Worm (Caenorhabditis elegans) whole organism, L1 larva: ENCODE results near the gene memb-2.
A peak's percentile ranks its signal among the peaks of the same experiment; 100 is the strongest.
"Not testable (repeated sequence)": the region's sequence is repeated elsewhere in the genome, so short reads cannot be mapped to it uniquely, and the experiment has no call there.

Experiments
- C16A3.4 ChIP-seq: fragments of 150-350 bp; optimal IDR thresholded peaks from 2 replicates; lab custom pipeline; 2014; ENCODE audit warnings: missing biosample characterization, missing genetic modification characterization
- Y116A8C.19 ChIP-seq: sonication (generic microtip); optimal IDR thresholded peaks from 2 replicates; lab custom pipeline; 2016; ENCODE audit warnings: missing compliant biosample characterization, missing genetic modification characterization, borderline replicate concordance
- alr-1 ChIP-seq: fragments of 200-800 bp; sonication (Bioruptor generic); optimal IDR thresholded peaks from 2 replicates; lab custom pipeline; 2018; ENCODE audit warnings: borderline replicate concordance, mild to moderate bottlenecking, missing genetic modification characterization, missing compliant biosample characterization
- ama-1 ChIP-seq: fragments of 150-350 bp; optimal IDR thresholded peaks from 2 replicates; lab custom pipeline; 2014
- ceh-63 ChIP-seq: fragments of 200-800 bp; sonication (Bioruptor generic); optimal IDR thresholded peaks from 2 replicates; lab custom pipeline; 2018; ENCODE audit warnings: mild to moderate bottlenecking, missing genetic modification characterization, missing compliant biosample characterization
- dpl-1 ChIP-seq, 3 experiments: fragments of 150-350 bp in 2 of 3; sonication (generic microtip) in 1 of 3; optimal IDR thresholded peaks; 2 replicates each; lab custom pipeline; 2014 to 2017; ENCODE audit warnings: missing biosample characterization in 3 of 3, missing genetic modification characterization in 3 of 3, missing genetic modification reagents in 3 of 3
- efl-1 ChIP-seq, 4 experiments: fragments of 150-350 bp; optimal IDR thresholded peaks in 3 of 4; peaks in 1 of 4; 1 replicate in 1 of 4; 2 replicates in 3 of 4; lab custom pipeline; 2014; ENCODE audit warnings: missing biosample characterization in 2 of 4, missing genetic modification characterization in 2 of 4, missing genetic modification reagents in 2 of 4
- egl-27 ChIP-seq, 2 experiments: fragments of 150-350 bp in 1 of 2; sonication (generic microtip); optimal IDR thresholded peaks; 3 replicates each; lab custom pipeline; 2017 to 2018; ENCODE audit warnings: missing biosample characterization in 2 of 2, missing genetic modification characterization in 2 of 2, missing genetic modification reagents in 2 of 2
- elt-2 ChIP-seq: sonication (generic microtip); optimal IDR thresholded peaks from 2 replicates; lab custom pipeline; 2016; ENCODE audit warnings: missing genetic modification characterization, mild to moderate bottlenecking, inconsistent platforms, missing compliant biosample characterization, missing genetic modification reagents
- ets-5 ChIP-seq: fragments of 200-800 bp; sonication (Bioruptor generic); IDR thresholded peaks from 2 replicates; pipeline ENCODE4 v1.3.6; 2022; ENCODE audit warnings: missing genetic modification characterization, missing compliant biosample characterization
- fkh-8 ChIP-seq: sonication (generic microtip); optimal IDR thresholded peaks from 2 replicates; lab custom pipeline; 2016; ENCODE audit warnings: mild to moderate bottlenecking, missing genetic modification characterization, missing compliant biosample characterization
- grh-1 ChIP-seq: fragments of 200-800 bp; sonication (Bioruptor generic); IDR thresholded peaks from 2 replicates; pipeline ENCODE4 v1.3.6; 2022; ENCODE audit warnings: missing genetic modification reagents, missing genetic modification characterization, missing compliant biosample characterization
- hlh-17 ChIP-seq: fragments of 200-800 bp; sonication (Bioruptor generic); optimal IDR thresholded peaks from 2 replicates; lab custom pipeline; 2018; ENCODE audit warnings: missing genetic modification characterization, mild to moderate bottlenecking, missing compliant biosample characterization, moderate library complexity, borderline replicate concordance
- hlh-4 ChIP-seq: sonication (generic microtip); optimal IDR thresholded peaks from 2 replicates; lab custom pipeline; 2016; ENCODE audit warnings: mild to moderate bottlenecking, missing genetic modification characterization, missing compliant biosample characterization
- isw-1 ChIP-seq: fragments of 200-800 bp; sonication (Bioruptor generic); IDR thresholded peaks from 2 replicates; pipeline ENCODE4 v1.3.6; 2022; ENCODE audit warnings: missing genetic modification characterization, missing compliant biosample characterization
- jun-1 ChIP-seq: fragments of 150-350 bp; optimal IDR thresholded peaks from 2 replicates; lab custom pipeline; 2014; ENCODE audit warnings: missing biosample characterization, missing genetic modification reagents, missing genetic modification characterization
- lin-14 ChIP-seq: fragments of 200-800 bp; sonication (Bioruptor generic); optimal IDR thresholded peaks from 2 replicates; lab custom pipeline; 2018; ENCODE audit warnings: mild to moderate bottlenecking, missing genetic modification characterization, moderate library complexity, missing compliant biosample characterization
- lin-15B ChIP-seq: fragments of 150-350 bp; sonication (generic microtip); optimal IDR thresholded peaks from 3 replicates; lab custom pipeline; 2014; ENCODE audit warnings: missing biosample characterization, missing genetic modification characterization
- lsy-2 ChIP-seq, 2 experiments: fragments of 150-350 bp; optimal IDR thresholded peaks; 2 replicates each; lab custom pipeline; 2014; ENCODE audit warnings: missing biosample characterization in 2 of 2, missing genetic modification characterization in 2 of 2
- nhr-19 ChIP-seq: fragments of 200-800 bp; sonication (Bioruptor generic); conservative IDR thresholded peaks from 2 replicates; pipeline ENCODE4 v1.3.6; 2022; ENCODE audit warnings: missing genetic modification characterization, missing compliant biosample characterization
- nhr-28 ChIP-seq: fragments of 150-350 bp; optimal IDR thresholded peaks from 2 replicates; lab custom pipeline; 2014; ENCODE audit warnings: missing biosample characterization, missing genetic modification characterization
- nhr-47 ChIP-seq: sonication (generic microtip); optimal IDR thresholded peaks from 2 replicates; lab custom pipeline; 2016; ENCODE audit warnings: mild to moderate bottlenecking, missing genetic modification characterization, moderate library complexity, missing compliant biosample characterization
- nhr-71 ChIP-seq: sonication (generic microtip); optimal IDR thresholded peaks from 2 replicates; lab custom pipeline; 2016; ENCODE audit warnings: mild to moderate bottlenecking, missing genetic modification characterization, moderate library complexity, missing compliant biosample characterization
- nhr-76 ChIP-seq: sonication (generic microtip); optimal IDR thresholded peaks from 2 replicates; lab custom pipeline; 2017; ENCODE audit warnings: missing biosample characterization, missing genetic modification characterization
- nhr-84 ChIP-seq: sonication (generic microtip); optimal IDR thresholded peaks from 2 replicates; lab custom pipeline; 2017; ENCODE audit warnings: missing biosample characterization, missing genetic modification characterization
- nhr-85 ChIP-seq: sonication (generic microtip); peaks from one replicate; lab custom pipeline; 2016; ENCODE audit warnings: missing genetic modification characterization, inconsistent platforms, missing compliant biosample characterization
- pag-3 ChIP-seq: sonication (generic microtip); optimal IDR thresholded peaks from 2 replicates; lab custom pipeline; 2017; ENCODE audit warnings: missing genetic modification characterization, mild to moderate bottlenecking, missing compliant biosample characterization, antibody characterized with exemption, borderline replicate concordance; ENCODE audit not compliant: insufficient read depth
- pax-3 ChIP-seq: fragments of 200-800 bp; sonication (Bioruptor generic); optimal IDR thresholded peaks from 2 replicates; lab custom pipeline; 2018; ENCODE audit warnings: mild to moderate bottlenecking, missing genetic modification characterization, moderate library complexity, missing compliant biosample characterization
- snu-23 ChIP-seq: sonication (generic microtip); optimal IDR thresholded peaks from 2 replicates; lab custom pipeline; 2016; ENCODE audit warnings: missing genetic modification characterization, missing compliant biosample characterization
- tlp-1 ChIP-seq: fragments of 150-350 bp; optimal IDR thresholded peaks from 2 replicates; lab custom pipeline; 2014; ENCODE audit warnings: missing biosample characterization, missing genetic modification characterization
- unc-98 ChIP-seq: fragments of 200-800 bp; sonication (Bioruptor generic); IDR thresholded peaks from 2 replicates; pipeline ENCODE4 v1.3.6; 2022; ENCODE audit warnings: missing genetic modification characterization, missing compliant biosample characterization
- zag-1 ChIP-seq: fragments of 150-350 bp; optimal IDR thresholded peaks from 2 replicates; lab custom pipeline; 2014; ENCODE audit warnings: missing biosample characterization, missing genetic modification characterization

memb-2 gene

DNA sequence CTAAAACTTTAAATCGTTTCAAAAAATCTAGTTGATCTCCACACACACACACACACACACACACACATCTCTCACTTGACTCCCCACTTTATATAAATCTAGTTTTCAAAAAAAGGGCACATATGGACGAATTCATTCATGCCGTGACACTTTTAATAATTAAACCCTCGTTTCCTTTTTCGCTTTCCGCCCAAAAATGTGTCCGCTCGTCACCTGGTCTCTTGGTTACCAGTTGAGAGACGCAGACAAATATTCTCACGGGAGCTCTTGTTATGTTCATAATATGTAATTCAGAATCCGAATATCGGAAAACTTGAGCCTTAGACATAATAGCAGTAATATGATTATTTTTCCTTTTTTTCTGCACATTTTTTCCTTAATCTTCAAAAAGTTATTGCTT, 32.0 kb upstream of the memb-2 start:
- peak; percentile 8 for TF ChIP-seq snu-23
- no peak for TF ChIP-seq zag-1
- TF ChIP-seq nhr-28: no peak
- TF ChIP-seq nhr-85 (tag; lab: Kevin White, UChicago): peak; percentile 47
- TF ChIP-seq fkh-8 (tag; lab: Kevin White, UChicago): peak; percentile 78
- peak; percentile 12 for TF ChIP-seq nhr-71 (tag; lab: Kevin White, UChicago)
- TF ChIP-seq lsy-2 (tag; optimal IDR thresholded peaks at IDR 0.05; lab: Kevin White, UChicago): peak in 1 of 2 experiments; percentile 15
- TF ChIP-seq lin-14 (GFP tag; lab: Kevin White, UChicago): peak; percentile 62

DNA sequence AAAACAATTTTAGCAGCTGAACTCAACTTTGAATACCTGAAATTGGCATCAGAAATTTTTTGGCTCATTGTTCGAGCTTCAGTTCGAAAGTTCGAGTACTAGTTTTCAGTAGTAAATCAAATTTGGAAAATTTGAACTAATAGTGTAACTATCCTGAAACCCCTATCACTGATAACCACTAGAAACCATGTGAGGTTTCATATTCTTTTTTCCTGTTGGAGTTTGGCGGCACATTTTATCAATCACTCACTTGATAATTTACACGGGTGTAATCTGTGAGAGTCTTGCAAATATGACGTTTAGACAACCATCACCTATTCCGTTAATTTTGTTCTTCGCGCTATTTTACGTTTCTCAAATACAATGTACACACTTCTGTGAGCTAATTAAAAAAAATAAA, 27.4 kb upstream of the memb-2 start, which contains the start of gene C14C11.4:
Gene C14C11.4, plus strand, starts transcription at position 252 of the 400 bp plus-strand sequence.
- TF ChIP-seq efl-1 (optimal IDR thresholded peaks at IDR 0.05; lab: Kevin White, UChicago) (no peak), efl-1 (GFP tag; optimal IDR thresholded peaks at IDR 0.05 in 1 of 2; lab: Kevin White, UChicago) (peak in 1 of 2 experiments; percentile 67), hlh-4 (tag; lab: Kevin White, UChicago) (no peak), elt-2 (tag; lab: Kevin White, UChicago) (peak; percentile 53)
- TF ChIP-seq, all 84 proteins: peak for 2

DNA sequence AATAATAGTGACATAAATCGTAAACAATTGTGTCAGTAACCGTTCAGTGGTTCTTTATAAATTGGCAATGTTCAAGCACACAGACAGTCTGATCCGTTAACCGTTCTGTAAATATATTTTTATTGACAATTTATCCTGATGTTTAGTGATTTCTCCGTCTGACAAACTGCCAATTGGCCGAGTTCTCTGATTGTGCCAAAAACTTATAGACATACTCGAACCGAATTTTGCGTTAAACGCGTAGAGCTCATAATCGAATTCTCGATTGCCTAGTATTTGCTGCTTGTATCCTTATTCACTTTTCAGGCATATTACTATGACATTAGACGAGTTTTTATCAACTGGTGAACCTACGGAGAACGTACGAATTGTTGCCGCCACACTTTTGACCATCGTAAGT, 24.2 kb upstream of the memb-2 start, which contains the start of gene srx-117:
Gene srx-117, plus strand, starts transcription at position 301 of the 400 bp plus-strand sequence.
- TF ChIP-seq tlp-1 (tag; lab: Kevin White, UChicago) (no peak), C16A3.4 (tag; lab: Kevin White, UChicago) (no peak), nhr-19 (GFP tag; lab: Robert Waterston, UW) (no peak), alr-1 (no peak)

DNA sequence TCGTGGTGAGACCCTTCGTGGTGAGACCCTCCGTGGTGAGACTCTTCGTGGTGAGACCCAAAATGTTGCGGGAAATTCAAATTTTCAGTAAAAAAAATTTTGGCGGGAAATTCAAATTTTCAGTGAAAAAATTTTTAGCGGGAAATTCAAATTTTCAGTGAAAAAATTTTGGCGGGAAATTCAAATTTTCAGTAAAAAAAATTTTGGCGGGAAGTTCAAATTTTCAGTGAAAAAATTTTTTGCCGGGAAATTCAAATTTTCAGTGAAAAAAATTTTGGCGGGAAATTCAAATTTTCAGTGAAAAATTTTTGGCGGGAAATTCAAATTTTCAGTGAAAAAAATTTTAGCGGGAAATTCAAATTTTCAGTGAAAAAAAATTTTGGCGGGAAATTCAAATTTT, 20.1 kb upstream of the memb-2 start:
- TF ChIP-seq efl-1 (optimal IDR thresholded peaks at IDR 0.05; lab: Kevin White, UChicago): not testable (repeated sequence)
- peak; percentile 34 to 62 for TF ChIP-seq efl-1 (GFP tag; optimal IDR thresholded peaks at IDR 0.05 in 1 of 2; lab: Kevin White, UChicago)
- peak; percentile 15; the same call in 1 of the 2 replicates for TF ChIP-seq unc-98
- TF ChIP-seq, all 84 proteins: peak for 2; not testable (repeated sequence) for 82

DNA sequence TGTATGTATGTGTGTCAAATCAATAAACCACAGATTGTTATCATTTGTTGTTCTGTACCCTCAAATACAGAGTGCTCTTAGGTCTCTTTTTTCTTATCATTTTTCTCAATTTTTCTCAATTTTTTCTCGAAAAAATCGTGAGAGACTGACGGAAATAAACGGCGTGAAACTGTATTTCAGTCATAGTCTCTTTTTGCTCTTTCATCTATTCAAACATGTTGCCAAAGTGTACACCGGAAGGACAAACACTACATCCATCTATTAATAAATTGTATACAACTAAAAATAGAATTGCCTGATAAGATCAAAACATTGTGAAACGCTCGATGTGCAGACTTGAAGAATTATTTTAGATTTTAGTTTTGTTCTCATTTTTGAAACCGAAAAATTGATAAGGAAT, 14.5 kb upstream of the memb-2 start:
- TF ChIP-seq Y116A8C.19 (tag; lab: Kevin White, UChicago) (no peak), efl-1 (optimal IDR thresholded peaks at IDR 0.05; lab: Kevin White, UChicago) (no peak), efl-1 (GFP tag; optimal IDR thresholded peaks at IDR 0.05 in 1 of 2; lab: Kevin White, UChicago) (peak in 1 of 2 experiments; percentile 80), jun-1 (no peak), isw-1 (GFP tag; lab: Robert Waterston, UW) (no peak), nhr-84 (tag; lab: Kevin White, UChicago) (no peak), zag-1 (no peak), alr-1 (no peak), elt-2 (tag; lab: Kevin White, UChicago) (peak; percentile 57)

DNA sequence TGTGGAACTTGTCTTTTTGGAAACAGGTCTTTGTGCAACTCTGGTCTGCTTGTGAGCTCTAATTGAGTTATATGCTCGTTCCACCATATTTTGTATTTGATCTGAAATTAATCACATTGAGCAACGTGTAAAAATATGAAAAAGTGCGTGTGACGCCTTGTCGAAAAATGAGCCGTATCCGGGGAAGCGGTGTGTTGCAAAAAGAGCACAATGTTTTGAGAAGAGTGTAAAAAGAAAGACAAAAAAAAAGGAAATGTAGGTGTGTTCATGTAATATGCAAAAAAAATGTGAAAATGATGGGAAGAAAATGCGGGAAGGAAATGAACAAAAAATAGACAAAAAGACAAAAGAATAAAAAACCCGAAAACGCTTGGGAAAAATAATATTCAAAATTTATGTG, 10.9 kb upstream of the memb-2 start, which contains the start of gene acy-4:
Gene acy-4, minus strand, starts transcription at position 101 of the 400 bp plus-strand sequence.
- no peak for TF ChIP-seq nhr-47 (tag; lab: Kevin White, UChicago)
- TF ChIP-seq dpl-1 (GFP tag; optimal IDR thresholded peaks at IDR 0.05; lab: Kevin White, UChicago): no peak
- no peak for TF ChIP-seq pax-3 (tag; lab: Kevin White, UChicago)
- no peak for TF ChIP-seq pag-3 (tag; lab: Kevin White, UChicago)
- no peak for TF ChIP-seq snu-23
- TF ChIP-seq lin-15B (tag; lab: Kevin White, UChicago): no peak
- TF ChIP-seq hlh-17 (GFP tag; lab: Kevin White, UChicago): no peak
- TF ChIP-seq ets-5 (GFP tag; lab: Robert Waterston, UW): no peak
- no peak for TF ChIP-seq ama-1 (lab: Kevin White, UChicago)
- no peak for TF ChIP-seq alr-1
- TF ChIP-seq fkh-8 (tag; lab: Kevin White, UChicago): no peak
- TF ChIP-seq egl-27 (tag; optimal IDR thresholded peaks at IDR 0.05; lab: Kevin White, UChicago): no peak
- TF ChIP-seq grh-1 (GFP tag; lab: Robert Waterston, UW): no peak
- no peak for TF ChIP-seq ceh-63 (GFP tag; lab: Kevin White, UChicago)
- TF ChIP-seq nhr-19 (GFP tag; lab: Robert Waterston, UW): no peak
- TF ChIP-seq tlp-1 (tag; lab: Kevin White, UChicago): no peak
- TF ChIP-seq nhr-76 (tag; lab: Kevin White, UChicago): no peak
